Worm (Caenorhabditis elegans) whole organism, L3 larva: ENCODE results near the gene mnm-2.
A peak's percentile ranks its signal among the peaks of the same experiment; 100 is the strongest.

Experiments
- R02D3.7 ChIP-seq: fragments of 150-350 bp; optimal IDR thresholded peaks from 2 replicates; lab custom pipeline; 2014; ENCODE audit warnings: missing biosample characterization, missing genetic modification characterization
- ama-1 ChIP-seq: fragments of 150-350 bp; optimal IDR thresholded peaks from 2 replicates; lab custom pipeline; 2018
- daf-12 ChIP-seq: fragments of 150-350 bp; optimal IDR thresholded peaks from 2 replicates; lab custom pipeline; 2014; ENCODE audit warnings: missing biosample characterization, missing genetic modification reagents, missing genetic modification characterization
- elt-2 ChIP-seq: sonication (generic microtip); optimal IDR thresholded peaks from 2 replicates; lab custom pipeline; 2016; ENCODE audit warnings: missing genetic modification reagents, mild to moderate bottlenecking, missing genetic modification characterization, missing compliant biosample characterization
- jun-1 ChIP-seq: fragments of 150-350 bp; optimal IDR thresholded peaks from 2 replicates; lab custom pipeline; 2014; ENCODE audit warnings: missing biosample characterization, missing genetic modification reagents, missing genetic modification characterization
- lin-39 ChIP-seq: fragments of 150-350 bp; optimal IDR thresholded peaks from 2 replicates; lab custom pipeline; 2018; ENCODE audit warnings: missing biosample characterization, missing genetic modification reagents, missing genetic modification characterization
- nhr-12 ChIP-seq: fragments of 150-350 bp; optimal IDR thresholded peaks from 2 replicates; lab custom pipeline; 2014; ENCODE audit warnings: missing biosample characterization, missing genetic modification characterization
- nhr-237 ChIP-seq: fragments of 150-350 bp; optimal IDR thresholded peaks from 2 replicates; lab custom pipeline; 2014; ENCODE audit warnings: missing biosample characterization, missing genetic modification characterization
- nhr-77 ChIP-seq: fragments of 150-350 bp; optimal IDR thresholded peaks from 2 replicates; lab custom pipeline; 2014; ENCODE audit warnings: missing biosample characterization, missing genetic modification characterization
- pqm-1 ChIP-seq: fragments of 150-350 bp; optimal IDR thresholded peaks from 2 replicates; lab custom pipeline; 2017; ENCODE audit warnings: missing biosample characterization, missing genetic modification characterization, inconsistent platforms
- skn-1 ChIP-seq: fragments of 150-350 bp; optimal IDR thresholded peaks from 2 replicates; lab custom pipeline; 2014; ENCODE audit warnings: missing biosample characterization, missing genetic modification characterization

ce11 chrX:7445734-7446133 is 21.0 kb upstream of the mnm-2 start:
- TF ChIP-seq ama-1 (no peak), lin-39 (tag; lab: Kevin White, UChicago) (no peak), R02D3.7 (tag; lab: Kevin White, UChicago) (no peak), elt-2 (tag; lab: Kevin White, UChicago) (peak; percentile 66), daf-12 (tag; lab: Kevin White, UChicago) (no peak), pqm-1 (tag; lab: Kevin White, UChicago) (peak; percentile 65), nhr-237 (no peak), skn-1 (no peak), nhr-12 (no peak), jun-1 (tag; lab: Kevin White, UChicago) (no peak), nhr-77 (tag; lab: Kevin White, UChicago) (no peak)
